Fruit fly (Drosophila melanogaster) whole organism, embryonic: Measurements from ENCODE around the gene iav.

Source experiments
- Abd-B ChIP-seq: fragments of 200-800 bp; sonication (Bioruptor generic); optimal IDR thresholded peaks from 2 replicates; lab custom pipeline; 2018; ENCODE audit warnings: missing biosample characterization, mild to moderate bottlenecking, missing genetic modification characterization, moderate library complexity
- Ada2b ChIP-seq: fragments of 200-800 bp; sonication (Bioruptor generic); IDR thresholded peaks from 2 replicates; pipeline ENCODE4 v1.3.6; 2022; ENCODE audit warnings: missing biosample characterization, missing genetic modification characterization
- Atf6 ChIP-seq: fragments of 200-800 bp; sonication (Bioruptor generic); IDR thresholded peaks from 2 replicates; pipeline ENCODE4 v1.3.6; 2022; ENCODE audit warnings: missing biosample characterization, missing genetic modification characterization
- C15 ChIP-seq: fragments of 200-800 bp; sonication (Bioruptor generic); IDR thresholded peaks from 3 replicates; pipeline ENCODE4 v1.3.6; 2022; ENCODE audit warnings: missing biosample characterization, missing genetic modification characterization
- CG10267 ChIP-seq: fragments of 200-800 bp; sonication (Bioruptor generic); optimal IDR thresholded peaks from 2 replicates; lab custom pipeline; 2018; ENCODE audit warnings: missing biosample characterization, mild to moderate bottlenecking, missing genetic modification characterization, moderate library complexity
- CG10321 ChIP-seq: fragments of 200-800 bp; sonication (Bioruptor generic); IDR thresholded peaks from 2 replicates; pipeline ENCODE4 v1.3.6; 2022; ENCODE audit warnings: missing biosample characterization, missing genetic modification characterization
- CG11456 ChIP-seq: fragments of 200-800 bp; sonication (Bioruptor generic); IDR thresholded peaks from 3 replicates; pipeline ENCODE4 v1.3.6; 2022; ENCODE audit warnings: missing biosample characterization, missing genetic modification characterization
- CG12942 ChIP-seq: fragments of 200-800 bp; sonication (Bioruptor generic); optimal IDR thresholded peaks from 3 replicates; lab custom pipeline; 2016; ENCODE audit warnings: missing biosample characterization, missing genetic modification characterization
- CG15514 ChIP-seq: fragments of 200-800 bp; sonication (Bioruptor generic); optimal IDR thresholded peaks from 3 replicates; lab custom pipeline; 2017; ENCODE audit warnings: missing biosample characterization, missing genetic modification characterization, mild to moderate bottlenecking, moderate library complexity, missing genetic modification reagents
- CG16779 ChIP-seq: fragments of 200-800 bp; sonication (Bioruptor generic); IDR thresholded peaks from 2 replicates; pipeline ENCODE4 v1.3.6; 2022; ENCODE audit warnings: missing biosample characterization, missing genetic modification characterization
- CG17385 ChIP-seq: fragments of 200-800 bp; sonication (Bioruptor generic); optimal IDR thresholded peaks from 3 replicates; lab custom pipeline; 2018; ENCODE audit warnings: missing biosample characterization, mild to moderate bottlenecking, missing genetic modification characterization
- CG18476 ChIP-seq: fragments of 200-800 bp; sonication (Bioruptor generic); optimal IDR thresholded peaks from 2 replicates; lab custom pipeline; 2016; ENCODE audit warnings: missing biosample characterization, mild to moderate bottlenecking, missing genetic modification characterization
- CG2129 ChIP-seq: fragments of 200-800 bp; sonication (Bioruptor generic); IDR thresholded peaks from 2 replicates; pipeline ENCODE4 v1.3.6; 2022; ENCODE audit warnings: missing biosample characterization, missing genetic modification characterization; ENCODE audit not compliant: partially characterized antibody
- CG31365 ChIP-seq: fragments of 200-800 bp; sonication (Bioruptor generic); optimal IDR thresholded peaks from 2 replicates; lab custom pipeline; 2018; ENCODE audit warnings: missing biosample characterization, mild to moderate bottlenecking, missing genetic modification characterization
- CG3281 ChIP-seq: fragments of 200-800 bp; sonication (Bioruptor generic); optimal IDR thresholded peaks from 3 replicates; lab custom pipeline; 2017; ENCODE audit warnings: missing biosample characterization, mild to moderate bottlenecking, missing genetic modification characterization
- CG33557 ChIP-seq: fragments of 200-800 bp; sonication (Bioruptor generic); optimal IDR thresholded peaks from 2 replicates; lab custom pipeline; 2019; ENCODE audit warnings: missing biosample characterization, mild to moderate bottlenecking, missing genetic modification characterization, moderate library complexity
- CG34376 ChIP-seq: fragments of 200-800 bp; sonication (Bioruptor generic); optimal IDR thresholded peaks from 2 replicates; lab custom pipeline; 2018; ENCODE audit warnings: missing biosample characterization, mild to moderate bottlenecking, missing genetic modification characterization
- CG4730 ChIP-seq: fragments of 200-800 bp; sonication (Bioruptor generic); IDR thresholded peaks from 2 replicates; pipeline ENCODE4 v1.3.6; 2022; ENCODE audit warnings: missing biosample characterization, missing genetic modification characterization
- CG7357 ChIP-seq: fragments of 200-800 bp; sonication (Bioruptor generic); IDR thresholded peaks from 3 replicates; pipeline ENCODE4 v1.3.6; 2022; ENCODE audit warnings: missing biosample characterization, missing genetic modification characterization
- CG7372 ChIP-seq: fragments of 200-800 bp; sonication (Bioruptor generic); IDR thresholded peaks from 2 replicates; pipeline ENCODE4 v1.3.6; 2022; ENCODE audit warnings: missing biosample characterization, missing genetic modification characterization
- CG8478 ChIP-seq: fragments of >200 bp; optimal IDR thresholded peaks from 2 replicates; lab custom pipeline; 2018
- CG9215 ChIP-seq: fragments of 200-800 bp; sonication (Bioruptor generic); IDR thresholded peaks from 2 replicates; pipeline ENCODE4 v1.3.6; 2022; ENCODE audit warnings: missing biosample characterization, missing genetic modification characterization
- CHES-1-like ChIP-seq: fragments of 200-800 bp; sonication (Bioruptor generic); optimal IDR thresholded peaks from 2 replicates; lab custom pipeline; 2016; ENCODE audit warnings: missing biosample characterization, missing genetic modification characterization
- Ets65A ChIP-seq: fragments of 200-800 bp; sonication (Bioruptor generic); peaks from one replicate; lab custom pipeline; 2016; ENCODE audit warnings: missing biosample characterization, missing genetic modification characterization
- Hmr ChIP-seq: fragments of 200-800 bp; sonication (Bioruptor generic); optimal IDR thresholded peaks from 3 replicates; lab custom pipeline; 2017; ENCODE audit warnings: mild to moderate bottlenecking, missing biosample characterization, missing genetic modification reagents, missing genetic modification characterization
- MBD-R2 ChIP-seq: fragments of 200-800 bp; sonication (Bioruptor generic); IDR thresholded peaks from 2 replicates; pipeline ENCODE4 v1.3.6; 2022; ENCODE audit warnings: missing biosample characterization, missing genetic modification characterization
- Sox102F ChIP-seq: fragments of 200-800 bp; sonication (Bioruptor generic); optimal IDR thresholded peaks from 2 replicates; lab custom pipeline; 2018; ENCODE audit warnings: missing biosample characterization, mild to moderate bottlenecking, missing genetic modification characterization, moderate library complexity
- Tbp ChIP-seq: fragments of >200 bp; optimal IDR thresholded peaks from 2 replicates; lab custom pipeline; 2018; ENCODE audit warnings: missing biosample characterization, missing genetic modification characterization
- Trl ChIP-seq, 3 experiments: fragments of >200 bp in 2 of 3; fragments of 200-800 bp in 1 of 3; sonication (Bioruptor generic) in 1 of 3; optimal IDR thresholded peaks; 2 replicates in 1 of 3; 3 replicates in 2 of 3; lab custom pipeline; 2016 to 2017; ENCODE audit warnings: missing biosample characterization in 1 of 3, missing genetic modification characterization in 1 of 3
- ap ChIP-seq: fragments of 200-800 bp; sonication (Bioruptor generic); IDR thresholded peaks from 2 replicates; pipeline ENCODE4 v1.3.6; 2022; ENCODE audit warnings: missing biosample characterization, missing genetic modification characterization
- ash1 ChIP-seq: fragments of 200-800 bp; sonication (Bioruptor generic); optimal IDR thresholded peaks from 2 replicates; lab custom pipeline; 2018; ENCODE audit warnings: missing biosample characterization, mild to moderate bottlenecking, missing genetic modification characterization
- bowl ChIP-seq: fragments of 200-800 bp; sonication (Bioruptor generic); IDR thresholded peaks from 2 replicates; pipeline ENCODE4 v1.3.6; 2022; ENCODE audit warnings: missing biosample characterization, missing genetic modification characterization
- cato ChIP-seq: fragments of 200-800 bp; sonication (Bioruptor generic); optimal IDR thresholded peaks from 2 replicates; lab custom pipeline; 2016; ENCODE audit warnings: missing biosample characterization, missing genetic modification characterization, borderline replicate concordance
- chinmo ChIP-seq: fragments of 200-800 bp; sonication (Bioruptor generic); IDR thresholded peaks from 4 replicates; pipeline ENCODE4 v1.3.6; 2022; ENCODE audit warnings: missing biosample characterization, missing genetic modification characterization; ENCODE audit not compliant: partially characterized antibody
- exex ChIP-seq: fragments of 200-800 bp; sonication (Bioruptor generic); optimal IDR thresholded peaks from 4 replicates; lab custom pipeline; 2018; ENCODE audit warnings: missing biosample characterization, mild to moderate bottlenecking, missing genetic modification characterization, moderate library complexity
- her ChIP-seq: fragments of 200-800 bp; sonication (Bioruptor generic); optimal IDR thresholded peaks from 2 replicates; lab custom pipeline; 2016; ENCODE audit warnings: missing biosample characterization, missing genetic modification characterization
- inv ChIP-seq: fragments of 200-800 bp; sonication (Bioruptor generic); IDR thresholded peaks from 2 replicates; pipeline ENCODE4 v1.3.6; 2022; ENCODE audit warnings: missing biosample characterization, missing genetic modification characterization; ENCODE audit not compliant: partially characterized antibody
- klu ChIP-seq: fragments of 200-800 bp; sonication (Bioruptor generic); IDR thresholded peaks from 2 replicates; pipeline ENCODE4 v1.3.6; 2022; ENCODE audit warnings: missing biosample characterization, missing genetic modification characterization
- mam ChIP-seq: fragments of 200-800 bp; sonication (Bioruptor generic); optimal IDR thresholded peaks from 3 replicates; lab custom pipeline; 2016; ENCODE audit warnings: missing biosample characterization, missing genetic modification characterization
- nom ChIP-seq: fragments of 200-800 bp; sonication (Bioruptor generic); optimal IDR thresholded peaks from 2 replicates; lab custom pipeline; 2017; ENCODE audit warnings: missing biosample characterization, missing genetic modification characterization, mild to moderate bottlenecking, moderate library complexity, missing genetic modification reagents
- otp ChIP-seq: fragments of 200-800 bp; sonication (Bioruptor generic); IDR thresholded peaks from 3 replicates; pipeline ENCODE4, ENCODE4 v1.3.6; 2022; ENCODE audit warnings: missing biosample characterization, missing genetic modification characterization
- peb ChIP-seq: fragments of 200-800 bp; sonication (Bioruptor generic); IDR thresholded peaks from 2 replicates; pipeline ENCODE4 v1.3.6; 2022; ENCODE audit warnings: missing biosample characterization, missing genetic modification characterization
- sd ChIP-seq: fragments of 200-800 bp; sonication (Bioruptor generic); optimal IDR thresholded peaks from 3 replicates; lab custom pipeline; 2018; ENCODE audit warnings: missing biosample characterization, mild to moderate bottlenecking, missing genetic modification characterization, moderate library complexity
- sens-2 ChIP-seq: fragments of 200-800 bp; sonication (Bioruptor generic); IDR thresholded peaks from 2 replicates; pipeline ENCODE4 v1.3.6; 2022; ENCODE audit warnings: missing biosample characterization, missing genetic modification characterization
- sisA ChIP-seq: fragments of 200-800 bp; sonication (Bioruptor generic); IDR thresholded peaks from 2 replicates; pipeline ENCODE4 v1.3.6; 2022; ENCODE audit warnings: missing biosample characterization, missing genetic modification characterization
- sna ChIP-seq: fragments of 200-800 bp; sonication (Bioruptor generic); IDR thresholded peaks from 2 replicates; pipeline ENCODE4 v1.3.6; 2022; ENCODE audit warnings: missing biosample characterization, missing genetic modification characterization; ENCODE audit not compliant: partially characterized antibody
- sqz ChIP-seq: fragments of 200-800 bp; sonication (Bioruptor generic); optimal IDR thresholded peaks from 3 replicates; lab custom pipeline; 2018; ENCODE audit warnings: missing biosample characterization, mild to moderate bottlenecking, missing genetic modification characterization
- ssp ChIP-seq: fragments of 200-800 bp; sonication (Bioruptor generic); IDR thresholded peaks from 2 replicates; pipeline ENCODE4 v1.3.6; 2022; ENCODE audit warnings: missing biosample characterization, missing genetic modification characterization
- tin ChIP-seq: fragments of 200-800 bp; sonication (Bioruptor generic); optimal IDR thresholded peaks from 3 replicates; lab custom pipeline; 2016; ENCODE audit warnings: missing biosample characterization, missing genetic modification characterization
- zf30C ChIP-seq: fragments of 200-800 bp; sonication (Bioruptor generic); optimal IDR thresholded peaks from 3 replicates; lab custom pipeline; 2018; ENCODE audit warnings: missing biosample characterization, mild to moderate bottlenecking, missing genetic modification characterization

The iav gene

DNA sequence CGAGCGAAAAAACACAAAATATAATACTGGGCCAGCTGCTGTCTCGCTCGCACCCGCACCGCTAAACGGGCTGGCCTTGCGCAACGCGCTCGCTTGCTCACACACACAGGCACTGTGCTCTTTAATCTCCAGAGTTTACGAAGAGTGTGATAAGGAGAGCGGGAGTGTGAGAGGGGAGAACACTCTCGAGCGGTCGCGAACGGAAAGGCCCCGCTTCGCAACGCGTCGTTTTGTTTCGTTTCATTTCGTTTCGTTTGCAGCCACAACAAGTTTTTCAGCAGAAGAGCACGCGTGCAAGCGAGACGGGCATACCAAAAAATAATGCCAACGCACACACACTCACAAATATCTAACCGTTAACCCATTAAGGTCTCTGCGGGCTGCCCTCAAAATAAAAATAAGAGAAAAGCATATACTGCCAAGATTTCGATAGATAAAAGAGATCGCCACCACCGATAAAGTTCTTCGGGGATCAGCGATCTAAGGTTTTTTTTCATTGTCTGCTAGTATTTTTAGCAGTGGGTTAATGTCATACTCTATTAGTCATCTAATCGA is 47.8 kb downstream of the iav start (continued):
- TF ChIP-seq Abd-B (GFP tag; lab: Kevin White, UChicago) (peak; percentile 16), Sox102F (peak; percentile 53), Ets65A (GFP tag; lab: Kevin White, UChicago) (peak; percentile 95), Ada2b (peak; percentile 64; the same call in 1 of the 2 replicates), otp (0 out of 3 replicates have a peak, but pooled peaks have one; percentile 51), ap (GFP tag; lab: Robert Waterston, UW) (no peak), CG3281 (peak; percentile 70), CG4730 (GFP tag; lab: Robert Waterston, UW) (peak; percentile 59), exex (tag; lab: Kevin White, UChicago) (peak; percentile 30), zf30C (peak; percentile 48), CG18476 (GFP tag; lab: Kevin White, UChicago) (no peak), klu (GFP tag; lab: Robert Waterston, UW) (peak; percentile 51), CG2129 (GFP tag; lab: Robert Waterston, UW) (no peak), bowl (GFP tag; lab: Robert Waterston, UW) (0 out of 2 replicates have a peak, but pooled peaks have one; percentile 25), CG17385 (GFP tag; lab: Kevin White, UChicago) (peak; percentile 37), sna (no peak), CG10321 (GFP tag; lab: Robert Waterston, UW) (peak; percentile 86), sens-2 (0 out of 2 replicates have a peak, but pooled peaks have one; percentile 23), sisA (GFP tag; lab: Robert Waterston, UW) (0 out of 2 replicates have a peak, but pooled peaks have one; percentile 30), CG11456 (peak; percentile 73), CG12942 (GFP tag; lab: Kevin White, UChicago) (no peak), mam (peak; percentile 55), CHES-1-like (peak; percentile 29), CG15514 (GFP tag; lab: Kevin White, UChicago) (peak; percentile 14), cato (GFP tag; lab: Kevin White, UChicago) (no peak), MBD-R2 (GFP tag; lab: Robert Waterston, UW) (peak; percentile 47), Hmr (peak; percentile 66), CG34376 (GFP tag; lab: Kevin White, UChicago) (peak; percentile 88), CG10267 (tag; lab: Kevin White, UChicago) (peak; percentile 10), CG31365 (tag; lab: Kevin White, UChicago) (peak; percentile 10), inv (GFP tag; lab: Robert Waterston, UW) (no peak), peb (peak; percentile 53; the same call in 1 of the 2 replicates), CG16779 (GFP tag; lab: Robert Waterston, UW) (no peak), sqz (GFP tag; lab: Kevin White, UChicago) (peak; percentile 85), C15 (no peak), Tbp (GFP tag; lab: Kevin White, UChicago) (no peak), tin (GFP tag; lab: Kevin White, UChicago) (peak; percentile 15), CG7357 (no peak; the same call in 2 of the 3 replicates), CG33557 (GFP tag; lab: Kevin White, UChicago) (no peak), her (GFP tag; lab: Kevin White, UChicago) (peak; percentile 22), nom (GFP tag; lab: Kevin White, UChicago) (peak; percentile 75), sd (tag; lab: Kevin White, UChicago) (peak; percentile 77), ssp (GFP tag; lab: Robert Waterston, UW) (0 out of 2 replicates have a peak, but pooled peaks have one; percentile 36), ash1 (no peak), Trl (optimal IDR thresholded peaks at IDR 0.05; lab: Kevin White, UChicago) (peak; percentile 70 to 77), Trl (GFP tag; optimal IDR thresholded peaks at IDR 0.05; lab: Kevin White, UChicago) (no peak), CG8478 (peak; percentile 79), chinmo (GFP tag; lab: Robert Waterston, UW) (peak; percentile 99), Atf6 (GFP tag; lab: Robert Waterston, UW) (peak; percentile 50; the same call in 1 of the 2 replicates), CG9215 (GFP tag; lab: Robert Waterston, UW) (peak; percentile 46; the same call in 1 of the 2 replicates), CG7372 (GFP tag; lab: Robert Waterston, UW) (peak; percentile 62)
